Worm (Caenorhabditis elegans): ENCODE data around the gene F13B12.4.

ce11 chrIV:10498401-10498800 lies 48.7 kb upstream of the F13B12.4 start:
- TF ChIP-seq mdl-1 (tag; optimal IDR thresholded peaks at IDR 0.05), result no peak
- no peak for TF ChIP-seq nfya-1 (tag; optimal IDR thresholded peaks at IDR 0.05; ENCODE audit: insufficient read depth)
- TF ChIP-seq elt-2 (tag; optimal IDR thresholded peaks at IDR 0.05), result no peak
- TF ChIP-seq fos-1 (tag; optimal IDR thresholded peaks at IDR 0.05), result no peak
- TF ChIP-seq skn-1 (tag; optimal IDR thresholded peaks at IDR 0.05), result no peak
- TF ChIP-seq ama-1 (optimal IDR thresholded peaks at IDR 0.05), result no peak
- TF ChIP-seq jun-1 (tag; optimal IDR thresholded peaks at IDR 0.05), result no peak
